Fruit fly (Drosophila melanogaster): ENCODE data around the gene stck.

DNA sequence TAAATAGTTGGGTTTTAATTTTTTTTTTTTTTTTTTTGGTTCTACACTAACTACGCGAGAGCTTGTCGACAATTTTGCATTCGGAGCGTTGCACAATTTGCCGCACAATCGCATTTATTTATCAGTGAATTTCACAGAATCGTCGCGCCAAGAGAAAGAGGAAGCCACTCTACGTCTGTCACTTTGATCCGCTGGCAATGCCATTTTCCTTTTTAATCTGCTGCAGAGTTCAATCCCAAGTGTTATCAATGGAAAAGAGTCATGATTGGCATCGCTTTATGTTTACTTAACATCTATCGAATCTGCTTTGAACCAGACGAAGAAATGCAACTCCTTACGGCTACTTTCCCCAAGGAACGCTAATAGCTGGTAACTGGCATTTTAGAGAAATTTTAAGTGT lies 27.1 kb upstream of the stck start:
- TF ChIP-seq pdm3 (GFP tag; optimal IDR thresholded peaks at IDR 0.05): no peak
- no peak for TF ChIP-seq Ets96B (tag; optimal IDR thresholded peaks at IDR 0.05)
- no peak for TF ChIP-seq CG8119 (GFP tag; IDR thresholded peaks at IDR 0.05)
- no peak for TF ChIP-seq CG6792 (GFP tag; optimal IDR thresholded peaks at IDR 0.05)
- no peak for TF ChIP-seq vri (GFP tag; optimal IDR thresholded peaks at IDR 0.05)
- no peak for TF ChIP-seq topi (GFP tag; optimal IDR thresholded peaks at IDR 0.05)
- TF ChIP-seq Met (GFP tag; optimal IDR thresholded peaks at IDR 0.05): no peak
- no peak for TF ChIP-seq dac (GFP tag; optimal IDR thresholded peaks at IDR 0.05)
- no peak for TF ChIP-seq Sox15 (GFP tag; optimal IDR thresholded peaks at IDR 0.05)

All from whole organism, prepupa.